Fruit fly (Drosophila melanogaster): ENCODE data around the gene CG33494.

Gene CG33494

dm6 chr3R:25457097-25457496 lies 37.9 kb downstream of the CG33494 start:
- TF ChIP-seq onecut (GFP tag; IDR thresholded peaks at IDR 0.05) (peak; percentile 12; the same call in 1 of the 2 replicates), E2f1 (GFP tag; IDR thresholded peaks at IDR 0.05) (no peak), Atf3 (GFP tag; optimal IDR thresholded peaks at IDR 0.05) (no peak), sens (GFP tag) (peak; percentile 63), Ets65A (GFP tag) (peak; percentile 16), CG8388 (GFP tag; optimal IDR thresholded peaks at IDR 0.05) (no peak), pros (GFP tag; optimal IDR thresholded peaks at IDR 0.05) (peak; percentile 50), Lim3 (GFP tag; IDR thresholded peaks at IDR 0.05) (no peak)

- TF ChIP-seq CG6765 (GFP tag; optimal IDR thresholded peaks at IDR 0.05) (no peak), Lim3 (GFP tag; IDR thresholded peaks at IDR 0.05) (no peak), CG2712 (tag; optimal IDR thresholded peaks at IDR 0.05) (peak; percentile 19), prd (optimal IDR thresholded peaks at IDR 0.05) (no peak), prd (GFP tag; IDR thresholded peaks at IDR 0.05) (no peak), CG7372 (GFP tag; IDR thresholded peaks at IDR 0.05) (no peak), pum (GFP tag; optimal IDR thresholded peaks at IDR 0.05) (no peak), Nf-YA (GFP tag; IDR thresholded peaks at IDR 0.05) (0 out of 2 replicates have a peak, but pooled peaks have one; percentile 32), CG10209 (GFP tag; optimal IDR thresholded peaks at IDR 0.05) (peak; percentile 73), HmgD (GFP tag; optimal IDR thresholded peaks at IDR 0.05) (no peak), Vsx1 (GFP tag; optimal IDR thresholded peaks at IDR 0.05) (peak; percentile 67), ATbp (GFP tag; optimal IDR thresholded peaks at IDR 0.05) (peak; percentile 54), hbn (GFP tag; IDR thresholded peaks at IDR 0.05; ENCODE audit: partially characterized antibody) (no peak), disco-r (GFP tag; optimal IDR thresholded peaks at IDR 0.05) (no peak), schlank (tag; optimal IDR thresholded peaks at IDR 0.05) (no peak), CG13894 (tag; optimal IDR thresholded peaks at IDR 0.05) (no peak), sd (tag; optimal IDR thresholded peaks at IDR 0.05) (peak; percentile 64), CG14667 (GFP tag; IDR thresholded peaks at IDR 0.05) (no peak), CG1603 (tag; optimal IDR thresholded peaks at IDR 0.05) (peak; percentile 50), CHES-1-like (GFP tag; optimal IDR thresholded peaks at IDR 0.05) (no peak), H2.0 (GFP tag; IDR thresholded peaks at IDR 0.05) (no peak), btn (GFP tag; optimal IDR thresholded peaks at IDR 0.05) (no peak), HmgZ (tag; optimal IDR thresholded peaks at IDR 0.05) (peak; percentile 34), Deaf1 (tag; optimal IDR thresholded peaks at IDR 0.05) (no peak), Mes4 (GFP tag; optimal IDR thresholded peaks at IDR 0.05) (peak; percentile 47), Awh (GFP tag; IDR thresholded peaks at IDR 0.05) (peak; percentile 60; the same call in 1 of the 2 replicates), Gug (GFP tag; IDR thresholded peaks at IDR 0.05) (no peak), CG12071 (GFP tag; optimal IDR thresholded peaks at IDR 0.05) (peak; percentile 46), CG6683 (GFP tag; optimal IDR thresholded peaks at IDR 0.05) (no peak), CG17186 (GFP tag; optimal IDR thresholded peaks at IDR 0.05) (no peak), bab2 (GFP tag; optimal IDR thresholded peaks at IDR 0.05) (peak; percentile 21), Meics (GFP tag; optimal IDR thresholded peaks at IDR 0.05) (peak; percentile 38), Bdp1 (GFP tag; optimal IDR thresholded peaks at IDR 0.05) (no peak), hth (optimal IDR thresholded peaks at IDR 0.05) (no peak), CG43689 (GFP tag; IDR thresholded peaks at IDR 0.05) (no peak), Sry-δ (GFP tag; optimal IDR thresholded peaks at IDR 0.05) (no peak), E2f1 (GFP tag; IDR thresholded peaks at IDR 0.05) (peak; percentile 10; the same call in 1 of the 2 replicates), hkb (optimal IDR thresholded peaks at IDR 0.05) (no peak), hkb (GFP tag; IDR thresholded peaks at IDR 0.05) (peak; percentile 13), CG10959 (GFP tag; IDR thresholded peaks at IDR 0.05) (no peak), otp (GFP tag; IDR thresholded peaks at IDR 0.05) (0 out of 3 replicates have a peak, but pooled peaks have one; percentile 26), al (GFP tag; IDR thresholded peaks at IDR 0.05) (no peak), seq (GFP tag; IDR thresholded peaks at IDR 0.05) (no peak; the same call in 1 of the 2 replicates), da (GFP tag; optimal IDR thresholded peaks at IDR 0.05) (peak; percentile 19), Hr3 (GFP tag; optimal IDR thresholded peaks at IDR 0.05) (peak; percentile 7)
These were observed 41.7 kb downstream of the CG33494 start for dm6 chr3R:25453150-25453680.
